Worm (Caenorhabditis elegans) whole organism, L3 larva: Measurements from ENCODE around the gene F41E6.5.

ENCODE experiments used
- R02D3.7 ChIP-seq: fragments of 150-350 bp; optimal IDR thresholded peaks from 2 replicates; lab custom pipeline; 2014; ENCODE audit warnings: missing biosample characterization, missing genetic modification characterization
- aly-2 ChIP-seq: fragments of 150-350 bp; optimal IDR thresholded peaks from 2 replicates; lab custom pipeline; 2014; ENCODE audit warnings: missing biosample characterization, missing genetic modification characterization
- ama-1 ChIP-seq: fragments of 150-350 bp; optimal IDR thresholded peaks from 2 replicates; lab custom pipeline; 2018
- egl-27 ChIP-seq: sonication (generic microtip); optimal IDR thresholded peaks from 4 replicates; lab custom pipeline; 2017; ENCODE audit warnings: missing biosample characterization, missing genetic modification reagents, missing genetic modification characterization
- fkh-10 ChIP-seq: sonication (generic microtip); optimal IDR thresholded peaks from 2 replicates; lab custom pipeline; 2017; ENCODE audit warnings: missing biosample characterization, missing genetic modification reagents, missing genetic modification characterization
- fos-1 ChIP-seq: fragments of 150-350 bp; optimal IDR thresholded peaks from 2 replicates; lab custom pipeline; 2014; ENCODE audit warnings: missing biosample characterization, missing genetic modification characterization
- mdl-1 ChIP-seq: fragments of 150-350 bp; optimal IDR thresholded peaks from 2 replicates; lab custom pipeline; 2014; ENCODE audit warnings: missing biosample characterization, missing genetic modification characterization
- nhr-11 ChIP-seq: fragments of 150-350 bp; optimal IDR thresholded peaks from 2 replicates; lab custom pipeline; 2014; ENCODE audit warnings: missing biosample characterization, missing genetic modification characterization
- nhr-12 ChIP-seq: fragments of 150-350 bp; optimal IDR thresholded peaks from 2 replicates; lab custom pipeline; 2014; ENCODE audit warnings: missing biosample characterization, missing genetic modification characterization
- nhr-28 ChIP-seq: fragments of 150-350 bp; optimal IDR thresholded peaks from 2 replicates; lab custom pipeline; 2014; ENCODE audit warnings: missing biosample characterization, missing genetic modification characterization
- nhr-76 ChIP-seq: fragments of 150-350 bp; sonication (generic microtip); optimal IDR thresholded peaks from 5 replicates; lab custom pipeline; 2014; ENCODE audit warnings: missing biosample characterization, missing genetic modification characterization
- snpc-4 ChIP-seq: fragments of 150-350 bp; optimal IDR thresholded peaks from 2 replicates; lab custom pipeline; 2014; ENCODE audit warnings: missing biosample characterization, missing genetic modification characterization
- unc-39 ChIP-seq: sonication (generic microtip); optimal IDR thresholded peaks from 4 replicates; lab custom pipeline; 2017; ENCODE audit warnings: missing biosample characterization, missing genetic modification characterization

- TF ChIP-seq unc-39 (tag; lab: Kevin White, UChicago): no peak
- TF ChIP-seq aly-2 (tag; lab: Kevin White, UChicago): no peak
- no peak for TF ChIP-seq fkh-10 (GFP tag; lab: Kevin White, UChicago)
- no peak for TF ChIP-seq R02D3.7 (tag; lab: Kevin White, UChicago)
- TF ChIP-seq mdl-1 (tag; lab: Kevin White, UChicago): no peak
- no peak for TF ChIP-seq snpc-4 (tag; lab: Kevin White, UChicago)
- no peak for TF ChIP-seq nhr-28 (tag; lab: Kevin White, UChicago)
- TF ChIP-seq nhr-76 (tag; lab: Kevin White, UChicago): no peak
- TF ChIP-seq egl-27: no peak
- no peak for TF ChIP-seq ama-1 (lab: Kevin White, UChicago)
- TF ChIP-seq nhr-11 (tag; lab: Kevin White, UChicago): no peak
- no peak for TF ChIP-seq nhr-12
- TF ChIP-seq fos-1 (tag; lab: Kevin White, UChicago): no peak
Observed at ce11 chrV:8560916-8561315, 42.4 kb upstream of the F41E6.5 start, which contains the start of gene acr-16.
